Worm (Caenorhabditis elegans) whole organism, midembryonic: ENCODE data around the gene memi-1.

Experiments used
- T22C8.4 ChIP-seq: fragments of 200-800 bp; sonication (Bioruptor generic); IDR thresholded peaks from 2 replicates; pipeline ENCODE4 v1.3.6; 2022; ENCODE audit warnings: missing genetic modification characterization, missing compliant biosample characterization
- cog-1 ChIP-seq: sonication (generic microtip); optimal IDR thresholded peaks from 2 replicates; lab custom pipeline; 2016; ENCODE audit warnings: missing genetic modification characterization, missing compliant biosample characterization
- flt-1 ChIP-seq: fragments of 200-800 bp; sonication (Bioruptor generic); IDR thresholded peaks from 2 replicates; pipeline ENCODE4 v1.3.6; 2022; ENCODE audit warnings: missing genetic modification characterization, missing compliant biosample characterization
- klf-2 ChIP-seq: fragments of 200-800 bp; sonication (Bioruptor generic); conservative IDR thresholded peaks from 2 replicates; pipeline ENCODE4 v1.3.6; 2022; ENCODE audit warnings: missing genetic modification reagents, missing genetic modification characterization, missing compliant biosample characterization
- med-1 ChIP-seq: sonication (generic microtip); optimal IDR thresholded peaks from 2 replicates; lab custom pipeline; 2017; ENCODE audit warnings: missing genetic modification characterization, mild to moderate bottlenecking, missing compliant biosample characterization, antibody characterized with exemption, missing genetic modification reagents; ENCODE audit not compliant: insufficient read depth
- ref-1 ChIP-seq: fragments of 200-800 bp; sonication (Bioruptor generic); conservative IDR thresholded peaks from 2 replicates; pipeline ENCODE4 v1.3.6; 2022; ENCODE audit warnings: missing genetic modification reagents, missing genetic modification characterization, missing compliant biosample characterization
- tab-1 ChIP-seq: fragments of 200-800 bp; sonication (Bioruptor generic); IDR thresholded peaks from 2 replicates; pipeline ENCODE4 v1.3.6; 2022; ENCODE audit warnings: missing genetic modification characterization, missing compliant biosample characterization
- ztf-23 ChIP-seq: fragments of 200-800 bp; sonication (Bioruptor generic); IDR thresholded peaks from 2 replicates; pipeline ENCODE4 v1.3.6; 2022; ENCODE audit warnings: missing genetic modification reagents, missing genetic modification characterization, missing compliant biosample characterization
- ztf-29 ChIP-seq: fragments of 200-800 bp; sonication (Bioruptor generic); IDR thresholded peaks from 2 replicates; pipeline ENCODE4 v1.3.6; 2022; ENCODE audit warnings: missing genetic modification reagents, missing genetic modification characterization, missing compliant biosample characterization

memi-1 gene

ce11 chrIV:4789445-4789844, 29.2 kb upstream of the memi-1 start, which contains the start of gene R11E3.1:
TSS of gene R11E3.1 (plus strand) at chrIV:4789745.
- no peak for TF ChIP-seq med-1 (GFP tag; lab: Kevin White, UChicago)
- TF ChIP-seq klf-2 (GFP tag; lab: Robert Waterston, UW), result no peak
- TF ChIP-seq cog-1 (tag; lab: Kevin White, UChicago), result no peak
- TF ChIP-seq ztf-29 (GFP tag; lab: Robert Waterston, UW), result no peak
- TF ChIP-seq tab-1 (GFP tag; lab: Robert Waterston, UW), result no peak
- TF ChIP-seq flt-1 (GFP tag; lab: Robert Waterston, UW), result no peak
- no peak for TF ChIP-seq T22C8.4 (GFP tag; lab: Robert Waterston, UW)
- TF ChIP-seq ref-1, result no peak
- no peak for TF ChIP-seq ztf-23 (GFP tag; lab: Robert Waterston, UW)

DNA sequence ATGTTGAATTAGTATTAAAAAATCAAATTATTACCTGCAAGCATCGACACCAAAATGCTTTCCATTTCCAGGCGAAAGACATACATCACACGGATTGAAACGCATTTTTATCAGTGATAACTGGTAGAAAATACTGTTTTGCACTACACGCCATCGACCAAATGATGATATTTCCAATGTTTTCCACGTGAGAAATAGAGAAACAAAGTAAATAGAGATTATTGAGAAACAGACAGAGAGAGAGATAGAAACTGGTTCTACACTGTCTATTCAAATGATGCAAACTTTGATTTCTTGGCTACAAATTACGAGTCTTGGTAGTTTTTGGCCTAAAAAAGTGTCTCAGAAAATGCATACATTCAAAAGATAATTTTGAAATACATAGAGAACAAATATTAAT, 28.1 kb upstream of the memi-1 start, which contains the start of gene nhr-104:
Gene nhr-104, minus strand, starts transcription at position 361 of the 400 bp plus-strand sequence.
- TF ChIP-seq med-1 (GFP tag; lab: Kevin White, UChicago), result no peak
- TF ChIP-seq ref-1, result no peak
- TF ChIP-seq cog-1 (tag; lab: Kevin White, UChicago), result no peak
- no peak for TF ChIP-seq ztf-23 (GFP tag; lab: Robert Waterston, UW)
- no peak for TF ChIP-seq ztf-29 (GFP tag; lab: Robert Waterston, UW)
- TF ChIP-seq klf-2 (GFP tag; lab: Robert Waterston, UW), result no peak
- no peak for TF ChIP-seq tab-1 (GFP tag; lab: Robert Waterston, UW)
- TF ChIP-seq T22C8.4 (GFP tag; lab: Robert Waterston, UW), result no peak
- TF ChIP-seq flt-1 (GFP tag; lab: Robert Waterston, UW), result no peak

ce11 chrIV:4781123-4781522, 20.9 kb upstream of the memi-1 start:
- TF ChIP-seq flt-1 (GFP tag; lab: Robert Waterston, UW) (no peak), tab-1 (GFP tag; lab: Robert Waterston, UW) (no peak), klf-2 (GFP tag; lab: Robert Waterston, UW) (no peak), ztf-29 (GFP tag; lab: Robert Waterston, UW) (no peak), med-1 (GFP tag; lab: Kevin White, UChicago) (no peak), T22C8.4 (GFP tag; lab: Robert Waterston, UW) (no peak), ref-1 (no peak), cog-1 (tag; lab: Kevin White, UChicago) (no peak), ztf-23 (GFP tag; lab: Robert Waterston, UW) (no peak)

- TF ChIP-seq T22C8.4 (GFP tag; lab: Robert Waterston, UW) (no peak), flt-1 (GFP tag; lab: Robert Waterston, UW) (no peak), tab-1 (GFP tag; lab: Robert Waterston, UW) (no peak), ztf-29 (GFP tag; lab: Robert Waterston, UW) (no peak)
These were observed 19.9 kb upstream of the memi-1 start, which contains the start of gene set-15 for ce11 chrIV:4780129-4780528. TSS of gene set-15 (minus strand) at chrIV:4780229.

ce11 chrIV:4776501-4776900, 16.3 kb upstream of the memi-1 start:
- TF ChIP-seq flt-1 (GFP tag; lab: Robert Waterston, UW) (no peak), cog-1 (tag; lab: Kevin White, UChicago) (no peak), med-1 (GFP tag; lab: Kevin White, UChicago) (no peak), ref-1 (no peak), T22C8.4 (GFP tag; lab: Robert Waterston, UW) (no peak), klf-2 (GFP tag; lab: Robert Waterston, UW) (no peak), tab-1 (GFP tag; lab: Robert Waterston, UW) (no peak), ztf-29 (GFP tag; lab: Robert Waterston, UW) (no peak), ztf-23 (GFP tag; lab: Robert Waterston, UW) (no peak)

DNA sequence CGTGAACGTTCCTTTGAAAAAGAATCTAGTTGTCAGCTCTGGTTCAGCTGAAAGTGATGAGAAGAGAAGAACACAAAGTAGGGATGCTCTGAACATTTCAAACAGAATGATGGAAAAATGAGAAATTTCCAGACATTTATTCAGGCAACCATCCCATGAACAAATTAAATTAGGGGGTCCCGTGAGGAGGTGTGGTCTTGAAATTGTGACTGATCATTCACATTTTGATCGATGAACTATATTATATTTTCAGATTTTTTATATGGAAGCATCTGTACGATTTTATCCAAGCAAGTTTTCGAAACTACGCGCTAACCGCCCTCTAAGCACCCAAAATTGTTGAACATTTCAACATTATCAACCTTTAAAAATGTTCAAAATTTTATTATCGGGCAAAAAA, 15.8 kb upstream of the memi-1 start, which contains the start of gene R11E3.19:
Gene R11E3.19, minus strand, starts transcription at position 101 of the 400 bp plus-strand sequence.
- TF ChIP-seq klf-2 (GFP tag; lab: Robert Waterston, UW), result no peak
- no peak for TF ChIP-seq tab-1 (GFP tag; lab: Robert Waterston, UW)
- no peak for TF ChIP-seq T22C8.4 (GFP tag; lab: Robert Waterston, UW)
- no peak for TF ChIP-seq ztf-29 (GFP tag; lab: Robert Waterston, UW)
- TF ChIP-seq cog-1 (tag; lab: Kevin White, UChicago), result no peak
- no peak for TF ChIP-seq ztf-23 (GFP tag; lab: Robert Waterston, UW)
- TF ChIP-seq flt-1 (GFP tag; lab: Robert Waterston, UW), result no peak
- TF ChIP-seq med-1 (GFP tag; lab: Kevin White, UChicago), result no peak
- no peak for TF ChIP-seq ref-1

- TF ChIP-seq flt-1 (GFP tag; lab: Robert Waterston, UW) (no peak), T22C8.4 (GFP tag; lab: Robert Waterston, UW) (no peak), cog-1 (tag; lab: Kevin White, UChicago) (no peak), ztf-23 (GFP tag; lab: Robert Waterston, UW) (no peak), tab-1 (GFP tag; lab: Robert Waterston, UW) (no peak), med-1 (GFP tag; lab: Kevin White, UChicago) (no peak)
These were observed 11.6 kb upstream of the memi-1 start, which contains the start of gene R11E3.2 for ce11 chrIV:4771792-4772191. TSS of gene R11E3.2 (plus strand) at chrIV:4772092.

DNA sequence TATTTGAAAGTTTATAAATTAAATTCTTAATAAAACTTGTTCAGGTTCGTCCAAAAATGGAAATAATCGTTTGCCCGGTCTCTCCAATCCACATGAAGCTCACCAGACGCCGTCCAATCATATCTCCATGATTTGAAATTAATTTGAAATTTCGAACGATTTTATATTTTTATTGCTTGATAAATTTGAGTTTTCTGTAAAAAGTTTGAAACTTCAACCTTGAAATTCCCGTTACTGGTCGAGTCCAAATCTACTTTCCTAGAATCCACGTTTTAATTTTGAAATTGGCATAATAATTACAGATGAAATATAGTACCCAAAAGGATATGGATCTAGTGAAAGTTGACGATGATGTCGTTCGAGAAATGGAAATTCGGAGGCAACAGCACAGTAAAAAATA, 4.2 kb upstream of the memi-1 start, which contains the start of gene npp-26:
Gene npp-26, plus strand, starts transcription at position 301 of the 400 bp plus-strand sequence.
- TF ChIP-seq cog-1 (tag; lab: Kevin White, UChicago) (no peak), T22C8.4 (GFP tag; lab: Robert Waterston, UW) (no peak), ztf-29 (GFP tag; lab: Robert Waterston, UW) (no peak), klf-2 (GFP tag; lab: Robert Waterston, UW) (no peak), med-1 (GFP tag; lab: Kevin White, UChicago) (no peak), ztf-23 (GFP tag; lab: Robert Waterston, UW) (no peak), ref-1 (no peak), tab-1 (GFP tag; lab: Robert Waterston, UW) (no peak), flt-1 (GFP tag; lab: Robert Waterston, UW) (no peak)

DNA sequence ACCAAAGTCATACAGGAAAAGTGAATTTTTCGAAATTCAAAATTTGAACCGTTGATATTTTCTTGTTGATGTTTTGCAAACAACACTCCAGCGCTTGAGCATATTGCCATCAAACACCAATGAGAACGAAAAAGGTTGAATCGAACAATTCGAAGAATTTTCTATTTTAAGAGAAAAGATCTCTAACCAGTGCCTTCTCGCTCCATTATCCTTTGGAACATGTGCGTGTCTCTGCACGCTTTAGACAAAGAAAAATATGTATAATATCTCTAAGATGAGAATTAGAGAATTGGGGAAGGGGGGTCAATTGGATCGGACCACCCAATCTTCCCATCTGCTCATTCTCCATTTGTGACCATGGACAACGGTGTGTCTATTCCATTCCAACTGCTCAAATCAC, 3.6 kb upstream of the memi-1 start, which contains the start of gene Y17G9B.2:
Gene Y17G9B.2, plus strand, starts transcription at position 301 of the 400 bp plus-strand sequence.
- TF ChIP-seq med-1 (GFP tag; lab: Kevin White, UChicago) (no peak), ztf-29 (GFP tag; lab: Robert Waterston, UW) (no peak), flt-1 (GFP tag; lab: Robert Waterston, UW) (no peak), tab-1 (GFP tag; lab: Robert Waterston, UW) (no peak), T22C8.4 (GFP tag; lab: Robert Waterston, UW) (no peak), ref-1 (no peak), klf-2 (GFP tag; lab: Robert Waterston, UW) (no peak), cog-1 (tag; lab: Kevin White, UChicago) (no peak), ztf-23 (GFP tag; lab: Robert Waterston, UW) (no peak)
